Worm (Caenorhabditis elegans): Measurements from ENCODE around the gene ttr-50.
A peak's percentile ranks its signal among the peaks of the same experiment; 100 is the strongest.

- TF ChIP-seq dpl-1 (GFP tag; optimal IDR thresholded peaks at IDR 0.05) (peak; percentile 57), nhr-77 (tag; optimal IDR thresholded peaks at IDR 0.05) (peak; percentile 17), F49E8.2 (tag; optimal IDR thresholded peaks at IDR 0.05; ENCODE audit: borderline replicate concordance) (no peak), lin-38 (GFP tag; IDR thresholded peaks at IDR 0.05) (peak; percentile 67), nhr-11 (tag; optimal IDR thresholded peaks at IDR 0.05) (peak; percentile 73), lsy-2 (tag; optimal IDR thresholded peaks at IDR 0.05) (peak; percentile 78 to 91), unc-130 (GFP tag; optimal IDR thresholded peaks at IDR 0.05) (no peak), nhr-41 (GFP tag; IDR thresholded peaks at IDR 0.05) (peak; percentile 63; the same call in 1 of the 2 replicates), pqm-1 (tag; optimal IDR thresholded peaks at IDR 0.05) (peak; percentile 8)
These were observed 47.2 kb downstream of the ttr-50 start, which contains the start of gene F40F11.3 for ce11 chrIV:11593415-11594190.

Data from whole organism, L4 larva.